Fruit fly (Drosophila melanogaster): ENCODE results near the gene CG7290.
A peak's percentile ranks its signal among the peaks of the same experiment; 100 is the strongest.

The CG7290 gene

DNA sequence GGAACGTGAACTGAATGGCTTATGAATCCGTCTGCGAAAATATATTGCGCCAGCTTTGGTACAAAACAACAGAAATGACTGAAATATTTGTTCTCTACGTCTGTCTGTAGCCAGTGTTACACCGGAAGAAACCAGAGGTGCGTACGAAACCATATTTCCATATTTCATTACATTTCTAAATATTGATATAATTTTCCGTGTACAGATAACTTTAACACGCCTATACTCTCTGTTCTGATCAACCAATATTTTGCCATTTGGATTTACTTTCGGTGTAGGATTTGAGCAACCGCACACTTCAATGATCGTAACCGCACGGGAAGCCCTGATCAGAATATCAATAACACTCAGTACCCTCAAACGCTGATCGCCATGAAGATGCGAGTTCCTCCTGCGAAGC, 11.1 kb downstream of the CG7290 start (continued):
- TF ChIP-seq Lim3 (GFP tag; IDR thresholded peaks at IDR 0.05): no peak
- peak; percentile 74 for TF ChIP-seq slbo (GFP tag; IDR thresholded peaks at IDR 0.05)
- TF ChIP-seq CG4404 (GFP tag; IDR thresholded peaks at IDR 0.05): 0 out of 2 replicates have a peak, but pooled peaks have one; percentile 22
- TF ChIP-seq CG12769 (tag; optimal IDR thresholded peaks at IDR 0.05): peak; percentile 72
- TF ChIP-seq CG18599 (GFP tag; optimal IDR thresholded peaks at IDR 0.05): peak; percentile 40
- TF ChIP-seq Mad (GFP tag; optimal IDR thresholded peaks at IDR 0.05): no peak
- TF ChIP-seq prd (optimal IDR thresholded peaks at IDR 0.05): no peak
- peak; percentile 75 for TF ChIP-seq prd (GFP tag; IDR thresholded peaks at IDR 0.05)
- TF ChIP-seq HHEX (GFP tag; optimal IDR thresholded peaks at IDR 0.05): peak; percentile 36
- peak; percentile 39 for TF ChIP-seq CG17359 (tag; optimal IDR thresholded peaks at IDR 0.05)
- peak; percentile 39 for TF ChIP-seq CG30403 (GFP tag; optimal IDR thresholded peaks at IDR 0.05)
- peak; percentile 55; the same call in 1 of the 2 replicates for TF ChIP-seq Xrp1 (GFP tag; IDR thresholded peaks at IDR 0.05)
- TF ChIP-seq Ets65A (GFP tag): peak; percentile 50
- peak; percentile 41 to 55 for TF ChIP-seq bsh (GFP tag; optimal IDR thresholded peaks at IDR 0.05)
- 0 out of 3 replicates have a peak, but pooled peaks have one; percentile 38 for TF ChIP-seq H15 (GFP tag; IDR thresholded peaks at IDR 0.05)
- TF ChIP-seq CG7928 (GFP tag; optimal IDR thresholded peaks at IDR 0.05): no peak
- peak; percentile 21 for TF ChIP-seq Camta (GFP tag; optimal IDR thresholded peaks at IDR 0.05)
- peak; percentile 16; the same call in 1 of the 4 replicates for TF ChIP-seq Gug (GFP tag; IDR thresholded peaks at IDR 0.05)
- TF ChIP-seq sna (GFP tag; IDR thresholded peaks at IDR 0.05; ENCODE audit: partially characterized antibody): no peak
- TF ChIP-seq bab2 (GFP tag; optimal IDR thresholded peaks at IDR 0.05): peak; percentile 42
- no peak for TF ChIP-seq C15 (GFP tag; IDR thresholded peaks at IDR 0.05)
- TF ChIP-seq CoRest (tag; optimal IDR thresholded peaks at IDR 0.05): peak; percentile 64
- TF ChIP-seq chinmo (GFP tag; IDR thresholded peaks at IDR 0.05; ENCODE audit: partially characterized antibody): 0 out of 4 replicates have a peak, but pooled peaks have one; percentile 35
- peak; percentile 29; the same call in 1 of the 3 replicates for TF ChIP-seq CG14050 (GFP tag; IDR thresholded peaks at IDR 0.05)
- TF ChIP-seq CG11696 (GFP tag; IDR thresholded peaks at IDR 0.05): 0 out of 2 replicates have a peak, but pooled peaks have one; percentile 26
- TF ChIP-seq CG9932 (GFP tag; IDR thresholded peaks at IDR 0.05): peak; percentile 61
- TF ChIP-seq CG10209 (GFP tag; optimal IDR thresholded peaks at IDR 0.05): peak; percentile 26
- TF ChIP-seq CG12155 (GFP tag; optimal IDR thresholded peaks at IDR 0.05): peak; percentile 6
- TF ChIP-seq so (GFP tag; IDR thresholded peaks at IDR 0.05): peak; percentile 70; the same call in 1 of the 3 replicates
- peak; percentile 22; the same call in 1 of the 2 replicates for TF ChIP-seq CG17328 (GFP tag; IDR thresholded peaks at IDR 0.05)
- TF ChIP-seq al (GFP tag; IDR thresholded peaks at IDR 0.05): peak; percentile 49; the same call in 1 of the 2 replicates
- peak; percentile 40 for TF ChIP-seq fd3F (GFP tag; optimal IDR thresholded peaks at IDR 0.05)
- peak; percentile 62 for TF ChIP-seq gem (tag; optimal IDR thresholded peaks at IDR 0.05)
- TF ChIP-seq Xbp1 (GFP tag; optimal IDR thresholded peaks at IDR 0.05): peak; percentile 56
- no peak for TF ChIP-seq pan (optimal IDR thresholded peaks at IDR 0.05)
- TF ChIP-seq pan (GFP tag; optimal IDR thresholded peaks at IDR 0.05 in 1 of 2, IDR thresholded peaks at IDR 0.05 in 1 of 2): peak in 1 of 2 experiments; percentile 60
- peak; percentile 53; the same call in 1 of the 2 replicates for TF ChIP-seq Taf1 (GFP tag; IDR thresholded peaks at IDR 0.05)
- peak; percentile 68 for TF ChIP-seq CG15269 (tag; optimal IDR thresholded peaks at IDR 0.05)
- peak; percentile 1 for TF ChIP-seq CG10267 (tag; optimal IDR thresholded peaks at IDR 0.05)
- TF ChIP-seq lov (optimal IDR thresholded peaks at IDR 0.05): no peak
- 0 out of 3 replicates have a peak, but pooled peaks have one; percentile 17 for TF ChIP-seq lov (GFP tag; IDR thresholded peaks at IDR 0.05)
- TF ChIP-seq dysf (GFP tag; IDR thresholded peaks at IDR 0.05): peak; percentile 58
- 0 out of 3 replicates have a peak, but pooled peaks have one; percentile 42 for TF ChIP-seq ken (GFP tag; IDR thresholded peaks at IDR 0.05)
- TF ChIP-seq H2.0 (GFP tag; IDR thresholded peaks at IDR 0.05): 0 out of 2 replicates have a peak, but pooled peaks have one; percentile 10
- peak; percentile 48 for TF ChIP-seq CG1233 (GFP tag; optimal IDR thresholded peaks at IDR 0.05)
- TF ChIP-seq dpn (GFP tag; optimal IDR thresholded peaks at IDR 0.05): peak; percentile 38 to 50
- TF ChIP-seq esg (GFP tag; conservative IDR thresholded peaks at IDR 0.05): peak; percentile 57; the same call in 1 of the 2 replicates

All from whole organism, embryonic.